Fruit fly (Drosophila melanogaster) whole organism, embryonic: Measurements from ENCODE around the gene Cad99C.

Experiments
- Asciz ChIP-seq: fragments of 200-800 bp; sonication (Bioruptor generic); optimal IDR thresholded peaks from 2 replicates; lab custom pipeline; 2017; ENCODE audit warnings: missing biosample characterization, mild to moderate bottlenecking, missing genetic modification characterization, missing genetic modification reagents
- CG12299 ChIP-seq: fragments of 200-800 bp; sonication (Bioruptor generic); optimal IDR thresholded peaks from 2 replicates; lab custom pipeline; 2018; ENCODE audit warnings: missing biosample characterization, mild to moderate bottlenecking, missing genetic modification characterization
- CG12769 ChIP-seq: fragments of 200-800 bp; sonication (Bioruptor generic); optimal IDR thresholded peaks from 2 replicates; lab custom pipeline; 2019; ENCODE audit warnings: missing biosample characterization, mild to moderate bottlenecking, missing genetic modification characterization, moderate library complexity
- CG14014 ChIP-seq: fragments of 200-800 bp; sonication (Bioruptor generic); IDR thresholded peaks from 2 replicates; pipeline ENCODE4 v1.3.6; 2022; ENCODE audit warnings: missing biosample characterization, missing genetic modification characterization
- CG15696 ChIP-seq: fragments of 200-800 bp; sonication (Bioruptor generic); optimal IDR thresholded peaks from 2 replicates; lab custom pipeline; 2019; ENCODE audit warnings: missing biosample characterization, mild to moderate bottlenecking, missing genetic modification characterization, moderate library complexity
- CG1603 ChIP-seq: fragments of 200-800 bp; sonication (Bioruptor generic); optimal IDR thresholded peaks from 2 replicates; lab custom pipeline; 2019; ENCODE audit warnings: missing biosample characterization, mild to moderate bottlenecking, missing genetic modification characterization, moderate library complexity
- CG17328 ChIP-seq: fragments of 200-800 bp; sonication (Bioruptor generic); IDR thresholded peaks from 2 replicates; pipeline ENCODE4 v1.3.6; 2022; ENCODE audit warnings: missing biosample characterization, missing genetic modification characterization
- CG17359 ChIP-seq: fragments of 200-800 bp; sonication (Bioruptor generic); optimal IDR thresholded peaks from 3 replicates; lab custom pipeline; 2018; ENCODE audit warnings: missing biosample characterization, mild to moderate bottlenecking, missing genetic modification characterization, moderate library complexity
- CG17612 ChIP-seq: fragments of 200-800 bp; sonication (Bioruptor generic); IDR thresholded peaks from 2 replicates; pipeline ENCODE4 v1.3.6; 2022; ENCODE audit warnings: missing biosample characterization, missing genetic modification characterization
- CG17912 ChIP-seq: fragments of 200-800 bp; sonication (Bioruptor generic); optimal IDR thresholded peaks from 2 replicates; lab custom pipeline; 2018; ENCODE audit warnings: missing biosample characterization, mild to moderate bottlenecking, missing genetic modification characterization
- CG3281 ChIP-seq: fragments of 200-800 bp; sonication (Bioruptor generic); optimal IDR thresholded peaks from 3 replicates; lab custom pipeline; 2017; ENCODE audit warnings: missing biosample characterization, mild to moderate bottlenecking, missing genetic modification characterization
- CG7271 ChIP-seq: fragments of 200-800 bp; sonication (Bioruptor generic); optimal IDR thresholded peaks from 2 replicates; lab custom pipeline; 2018; ENCODE audit warnings: missing biosample characterization, mild to moderate bottlenecking, missing genetic modification characterization, moderate library complexity
- CG7357 ChIP-seq: fragments of 200-800 bp; sonication (Bioruptor generic); IDR thresholded peaks from 3 replicates; pipeline ENCODE4 v1.3.6; 2022; ENCODE audit warnings: missing biosample characterization, missing genetic modification characterization
- CG7786 ChIP-seq: fragments of 200-800 bp; sonication (Bioruptor generic); optimal IDR thresholded peaks from 2 replicates; lab custom pipeline; 2016; ENCODE audit warnings: missing biosample characterization, missing genetic modification characterization
- CG7963 ChIP-seq: fragments of 200-800 bp; sonication (Bioruptor generic); IDR thresholded peaks from 3 replicates; pipeline ENCODE4 v1.3.6; 2022; ENCODE audit warnings: missing biosample characterization, missing genetic modification characterization; ENCODE audit not compliant: partially characterized antibody
- CG9727 ChIP-seq: fragments of 200-800 bp; sonication (Bioruptor generic); optimal IDR thresholded peaks from 3 replicates; lab custom pipeline; 2017; ENCODE audit warnings: missing biosample characterization, mild to moderate bottlenecking, missing genetic modification characterization
- CG9817 ChIP-seq: fragments of 200-800 bp; sonication (Bioruptor generic); optimal IDR thresholded peaks from 2 replicates; lab custom pipeline; 2018; ENCODE audit warnings: missing biosample characterization, mild to moderate bottlenecking, missing genetic modification characterization, moderate library complexity
- Dll ChIP-seq: fragments of 200-800 bp; sonication (Bioruptor generic); IDR thresholded peaks from 4 replicates; pipeline ENCODE4 v1.3.6; 2022; ENCODE audit warnings: missing biosample characterization, missing genetic modification characterization; ENCODE audit not compliant: partially characterized antibody
- Dref ChIP-seq: fragments of 200-800 bp; sonication (Bioruptor generic); IDR thresholded peaks from 2 replicates; pipeline ENCODE4 v1.3.6; 2022; ENCODE audit warnings: missing biosample characterization, missing genetic modification characterization
- Drgx ChIP-seq: fragments of 200-800 bp; sonication (Bioruptor generic); IDR thresholded peaks from 2 replicates; pipeline ENCODE4 v1.3.6; 2022; ENCODE audit warnings: missing biosample characterization, missing genetic modification characterization
- H2.0 ChIP-seq: fragments of 200-800 bp; sonication (Bioruptor generic); IDR thresholded peaks from 2 replicates; pipeline ENCODE4 v1.3.6; 2022; ENCODE audit warnings: missing biosample characterization, missing genetic modification characterization
- Hand ChIP-seq: fragments of 200-800 bp; sonication (Bioruptor generic); optimal IDR thresholded peaks from 2 replicates; lab custom pipeline; 2017; ENCODE audit warnings: mild to moderate bottlenecking, missing biosample characterization, missing genetic modification reagents, missing genetic modification characterization
- Lhr ChIP-seq: fragments of 200-800 bp; sonication (Bioruptor generic); optimal IDR thresholded peaks from 3 replicates; lab custom pipeline; 2017; ENCODE audit warnings: mild to moderate bottlenecking, missing biosample characterization, missing genetic modification reagents, missing genetic modification characterization
- Lpt ChIP-seq: fragments of >200 bp; optimal IDR thresholded peaks from 2 replicates; lab custom pipeline; 2018; ENCODE audit warnings: missing biosample characterization, missing genetic modification characterization
- MESR4 ChIP-seq: fragments of 200-800 bp; sonication (Bioruptor generic); optimal IDR thresholded peaks from 2 replicates; lab custom pipeline; 2018; ENCODE audit warnings: missing biosample characterization, mild to moderate bottlenecking, missing genetic modification characterization, moderate library complexity
- Ptx1 ChIP-seq: fragments of 200-800 bp; sonication (Bioruptor generic); IDR thresholded peaks from 2 replicates; pipeline ENCODE4 v1.3.6; 2022; ENCODE audit warnings: missing biosample characterization, missing genetic modification characterization
- Ravus ChIP-seq: fragments of 200-800 bp; sonication (Bioruptor generic); IDR thresholded peaks from 2 replicates; pipeline ENCODE4 v1.3.6; 2022; ENCODE audit warnings: missing biosample characterization, missing genetic modification characterization
- Sry-β ChIP-seq: fragments of 200-800 bp; sonication (Bioruptor generic); optimal IDR thresholded peaks from 2 replicates; lab custom pipeline; 2018; ENCODE audit warnings: missing biosample characterization, mild to moderate bottlenecking, missing genetic modification characterization, moderate library complexity
- Ssrp ChIP-seq: fragments of 200-800 bp; sonication (Bioruptor generic); optimal IDR thresholded peaks from 2 replicates; lab custom pipeline; 2018; ENCODE audit warnings: missing biosample characterization, mild to moderate bottlenecking, missing genetic modification characterization, moderate library complexity
- aop ChIP-seq: fragments of 200-800 bp; sonication (Bioruptor generic); IDR thresholded peaks from 2 replicates; pipeline ENCODE4 v1.3.6; 2022; ENCODE audit warnings: missing biosample characterization, missing genetic modification characterization
- ara ChIP-seq: fragments of 200-800 bp; sonication (Bioruptor generic); IDR thresholded peaks from 2 replicates; pipeline ENCODE4 v1.3.6; 2022; ENCODE audit warnings: missing biosample characterization, missing genetic modification characterization
- cg ChIP-seq: fragments of 200-800 bp; sonication (Bioruptor generic); optimal IDR thresholded peaks from 3 replicates; lab custom pipeline; 2019; ENCODE audit warnings: missing biosample characterization, mild to moderate bottlenecking, missing genetic modification characterization, moderate library complexity
- chif ChIP-seq, 2 experiments: fragments of 200-800 bp; sonication (Bioruptor generic); optimal IDR thresholded peaks; 3 replicates each; lab custom pipeline; 2016; ENCODE audit warnings: missing biosample characterization in 2 of 2, missing genetic modification characterization in 2 of 2
- ems ChIP-seq: fragments of 200-800 bp; sonication (Bioruptor generic); optimal IDR thresholded peaks from 3 replicates; lab custom pipeline; 2016; ENCODE audit warnings: missing biosample characterization, missing genetic modification characterization
- en ChIP-seq: fragments of 200-800 bp; sonication (Bioruptor generic); optimal IDR thresholded peaks from 2 replicates; lab custom pipeline; 2016; ENCODE audit warnings: missing biosample characterization, missing genetic modification characterization
- gfzf ChIP-seq: fragments of 200-800 bp; sonication (Bioruptor generic); optimal IDR thresholded peaks from 2 replicates; lab custom pipeline; 2016; ENCODE audit warnings: missing biosample characterization, mild to moderate bottlenecking, missing genetic modification characterization, moderate library complexity
- grn ChIP-seq: fragments of 200-800 bp; sonication (Bioruptor generic); optimal IDR thresholded peaks from 3 replicates; lab custom pipeline; 2017; ENCODE audit warnings: missing biosample characterization, missing genetic modification characterization
- kah ChIP-seq: fragments of 200-800 bp; sonication (Bioruptor generic); optimal IDR thresholded peaks from 2 replicates; lab custom pipeline; 2018; ENCODE audit warnings: missing biosample characterization, mild to moderate bottlenecking, missing genetic modification characterization
- kay ChIP-seq: fragments of 200-800 bp; sonication (Bioruptor generic); optimal IDR thresholded peaks from 2 replicates; lab custom pipeline; 2016; ENCODE audit warnings: missing biosample characterization, missing genetic modification characterization
- luna ChIP-seq: fragments of 200-800 bp; sonication (Bioruptor generic); optimal IDR thresholded peaks from 2 replicates; lab custom pipeline; 2016; ENCODE audit warnings: missing biosample characterization, missing genetic modification characterization
- maf-S ChIP-seq: fragments of 200-800 bp; sonication (Bioruptor generic); optimal IDR thresholded peaks from 2 replicates; lab custom pipeline; 2016; ENCODE audit warnings: missing biosample characterization, missing genetic modification characterization
- oc ChIP-seq: fragments of 200-800 bp; sonication (Bioruptor generic); optimal IDR thresholded peaks from 2 replicates; lab custom pipeline; 2018; ENCODE audit warnings: missing biosample characterization, mild to moderate bottlenecking, missing genetic modification characterization, moderate library complexity
- prd ChIP-seq, 3 experiments: fragments of >200 bp in 2 of 3; fragments of 200-800 bp in 1 of 3; sonication (Bioruptor generic) in 1 of 3; optimal IDR thresholded peaks in 2 of 3; IDR thresholded peaks in 1 of 3; 2 replicates in 2 of 3; 3 replicates in 1 of 3; pipeline versions ENCODE4 v1.3.6 to Lab custom; 2017 to 2022; ENCODE audit warnings: missing biosample characterization in 1 of 3, missing genetic modification characterization in 1 of 3
- psq ChIP-seq: fragments of 200-800 bp; sonication (Bioruptor generic); optimal IDR thresholded peaks from 2 replicates; lab custom pipeline; 2017; ENCODE audit warnings: missing biosample characterization, missing genetic modification characterization
- scrt ChIP-seq: fragments of 200-800 bp; sonication (Bioruptor generic); optimal IDR thresholded peaks from 2 replicates; lab custom pipeline; 2018; ENCODE audit warnings: missing biosample characterization, mild to moderate bottlenecking, missing genetic modification characterization, moderate library complexity
- sima ChIP-seq: fragments of 200-800 bp; sonication (Bioruptor generic); optimal IDR thresholded peaks from 2 replicates; lab custom pipeline; 2016; ENCODE audit warnings: missing biosample characterization, missing genetic modification characterization
- ssp ChIP-seq: fragments of 200-800 bp; sonication (Bioruptor generic); IDR thresholded peaks from 2 replicates; pipeline ENCODE4 v1.3.6; 2022; ENCODE audit warnings: missing biosample characterization, missing genetic modification characterization
- tll ChIP-seq, 2 experiments: fragments of 200-800 bp in 1 of 2; fragments of >200 bp in 1 of 2; sonication (Bioruptor generic) in 1 of 2; optimal IDR thresholded peaks; 2 replicates each; lab custom pipeline; 2017 to 2019; ENCODE audit warnings: missing biosample characterization in 2 of 2, missing genetic modification characterization in 2 of 2, mild to moderate bottlenecking in 1 of 2, moderate library complexity in 1 of 2
- unpg ChIP-seq: fragments of 200-800 bp; sonication (Bioruptor generic); optimal IDR thresholded peaks from 3 replicates; lab custom pipeline; 2018; ENCODE audit warnings: missing biosample characterization, mild to moderate bottlenecking, missing genetic modification characterization, moderate library complexity

Gene Cad99C

dm6 chr3R:29802753-29803313 is 38.6 kb upstream of the Cad99C start, which contains the start of the genes Etfb and CG7789 (continued):
- TF ChIP-seq CG7786 (GFP tag; lab: Kevin White, UChicago), result peak; percentile 80
- peak; percentile 50 for TF ChIP-seq Dref
- peak; percentile 55 to 65 for TF ChIP-seq chif (GFP tag; optimal IDR thresholded peaks at IDR 0.05; lab: Kevin White, UChicago)
- no peak for TF ChIP-seq Hand (GFP tag; lab: Kevin White, UChicago)
- TF ChIP-seq kay (GFP tag; lab: Kevin White, UChicago), result no peak
- TF ChIP-seq Sry-β (GFP tag; lab: Kevin White, UChicago), result peak; percentile 83
- TF ChIP-seq CG17359 (tag; lab: Kevin White, UChicago), result peak; percentile 39
- no peak for TF ChIP-seq en (GFP tag; lab: Kevin White, UChicago)
- TF ChIP-seq Lpt (GFP tag; lab: Kevin White, UChicago), result no peak
- no peak for TF ChIP-seq oc
- TF ChIP-seq maf-S (GFP tag; lab: Kevin White, UChicago), result peak; percentile 65
- TF ChIP-seq aop (GFP tag; lab: Robert Waterston, UW), result no peak
- TF ChIP-seq kah (GFP tag; lab: Kevin White, UChicago), result peak; percentile 44
- peak; percentile 51; the same call in 1 of the 2 replicates for TF ChIP-seq ara (GFP tag; lab: Robert Waterston, UW)
- no peak for TF ChIP-seq unpg (GFP tag; lab: Kevin White, UChicago)
- TF ChIP-seq CG15696 (tag; lab: Kevin White, UChicago), result peak; percentile 65
- no peak for TF ChIP-seq CG7271 (tag; lab: Kevin White, UChicago)
- peak; percentile 74 for TF ChIP-seq CG14014 (GFP tag; lab: Robert Waterston, UW)
- peak; percentile 85 for TF ChIP-seq CG9817
- TF ChIP-seq grn (GFP tag; lab: Kevin White, UChicago), result peak; percentile 56
- peak; percentile 64 for TF ChIP-seq MESR4
- TF ChIP-seq H2.0, result peak; percentile 71
- peak; percentile 22 for TF ChIP-seq gfzf (GFP tag; lab: Kevin White, UChicago)
- TF ChIP-seq Drgx (GFP tag; lab: Robert Waterston, UW), result peak; percentile 92
- peak; percentile 87 for TF ChIP-seq CG1603
- peak; percentile 43; the same call in 1 of the 2 replicates for TF ChIP-seq CG17612 (GFP tag; lab: Robert Waterston, UW)
- peak; percentile 58 for TF ChIP-seq ssp (GFP tag; lab: Robert Waterston, UW)
- peak; percentile 81 for TF ChIP-seq scrt
- peak; percentile 65 for TF ChIP-seq ems (GFP tag; lab: Kevin White, UChicago)
- peak; percentile 57 for TF ChIP-seq sima (GFP tag; lab: Kevin White, UChicago)
- TF ChIP-seq Asciz (GFP tag; lab: Kevin White, UChicago), result no peak
- TF ChIP-seq luna (GFP tag; lab: Kevin White, UChicago), result peak; percentile 47
- peak; percentile 61 for TF ChIP-seq CG9727 (GFP tag; lab: Kevin White, UChicago)
- TF ChIP-seq CG12769 (tag; lab: Kevin White, UChicago), result no peak
- TF ChIP-seq psq (GFP tag; lab: Kevin White, UChicago), result no peak
- no peak for TF ChIP-seq CG7963 (GFP tag; lab: Robert Waterston, UW)
- no peak for TF ChIP-seq CG3281 (GFP tag; lab: Kevin White, UChicago)
- TF ChIP-seq Ravus (GFP tag; lab: Robert Waterston, UW), result 0 out of 2 replicates have a peak, but pooled peaks have one; percentile 3
- peak; percentile 46 for TF ChIP-seq CG17912 (GFP tag; lab: Kevin White, UChicago)
- TF ChIP-seq CG17328 (GFP tag; lab: Robert Waterston, UW), result peak; percentile 67
- peak; percentile 89 for TF ChIP-seq Dll (GFP tag; lab: Robert Waterston, UW)
- peak; percentile 56; the same call in 2 of the 3 replicates for TF ChIP-seq CG7357 (GFP tag; lab: Robert Waterston, UW)
- no peak for TF ChIP-seq cg (GFP tag; lab: Kevin White, UChicago)
- TF ChIP-seq Lhr (GFP tag; lab: Kevin White, UChicago), result peak; percentile 25
- TF ChIP-seq Ptx1 (GFP tag; lab: Robert Waterston, UW), result peak; percentile 78
- peak; percentile 68 for TF ChIP-seq CG12299 (tag; lab: Kevin White, UChicago)
- TF ChIP-seq tll (GFP tag; optimal IDR thresholded peaks at IDR 0.05; lab: Kevin White, UChicago), result no peak
- peak; percentile 64 for TF ChIP-seq Ssrp
- TF ChIP-seq prd (optimal IDR thresholded peaks at IDR 0.05; lab: Kevin White, UChicago), result no peak
- peak; percentile 80 for TF ChIP-seq prd (GFP tag; IDR thresholded peaks at IDR 0.05; lab: Robert Waterston, UW)
